Worm (Caenorhabditis elegans): ENCODE measurements around the gene grl-9.

- TF ChIP-seq snpc-1.2 (GFP tag; IDR thresholded peaks at IDR 0.05) (no peak), F26F4.8 (GFP tag; conservative IDR thresholded peaks at IDR 0.05) (no peak), lim-7 (GFP tag; IDR thresholded peaks at IDR 0.05) (no peak), nhr-48 (tag; optimal IDR thresholded peaks at IDR 0.05) (no peak), snpc-4 (tag; optimal IDR thresholded peaks at IDR 0.05) (no peak), nhr-28 (tag; optimal IDR thresholded peaks at IDR 0.05) (no peak), nhr-76 (tag; optimal IDR thresholded peaks at IDR 0.05) (no peak), nhr-11 (tag; optimal IDR thresholded peaks at IDR 0.05) (no peak), pha-4 (GFP tag; IDR thresholded peaks at IDR 0.05) (no peak), pha-4 (tag; optimal IDR thresholded peaks at IDR 0.05) (no peak), daf-8 (GFP tag; IDR thresholded peaks at IDR 0.05) (no peak), fos-1 (tag; optimal IDR thresholded peaks at IDR 0.05) (no peak), mep-1 (tag; optimal IDR thresholded peaks at IDR 0.05) (no peak), pqm-1 (tag; optimal IDR thresholded peaks at IDR 0.05) (no peak)
Measured at ce11 chrV:6744774-6745173, 13.3 kb upstream of the grl-9 start, which contains the start of gene T25F10.3.
